Worm (Caenorhabditis elegans): ENCODE data around the gene cpsf-1.

cpsf-1 gene

DNA sequence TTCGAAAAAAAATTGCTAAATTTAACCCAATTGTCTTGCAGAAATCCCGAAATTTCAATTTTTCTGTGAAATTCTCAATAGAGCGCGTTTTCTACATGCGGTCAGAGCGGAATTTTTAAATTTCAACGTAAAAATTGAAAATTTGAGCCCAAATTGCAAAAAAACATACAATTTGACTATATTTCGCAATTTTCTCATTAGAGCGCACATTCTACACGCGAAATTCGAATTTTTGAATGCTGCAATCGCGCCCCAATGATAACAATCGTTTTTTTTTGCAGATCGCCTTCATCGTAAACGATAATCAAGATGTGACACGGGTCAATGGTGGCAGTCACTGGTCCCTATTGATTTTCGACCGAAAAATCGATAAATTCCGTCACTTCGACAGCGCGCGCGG lies 68.7 kb downstream of the cpsf-1 start:
- TF ChIP-seq blmp-1 (tag; optimal IDR thresholded peaks at IDR 0.05; ENCODE audit: insufficient read depth) (no peak), nhr-21 (tag; optimal IDR thresholded peaks at IDR 0.05) (no peak), dmd-4 (tag; optimal IDR thresholded peaks at IDR 0.05) (no peak), ztf-11 (tag; optimal IDR thresholded peaks at IDR 0.05) (no peak), ztf-1 (GFP tag; conservative IDR thresholded peaks at IDR 0.05) (no peak), mab-5 (tag; optimal IDR thresholded peaks at IDR 0.05) (no peak), ceh-82 (tag; optimal IDR thresholded peaks at IDR 0.05) (no peak), fos-1 (tag; optimal IDR thresholded peaks at IDR 0.05) (no peak), unc-62 (GFP tag; optimal IDR thresholded peaks at IDR 0.05) (no peak), ceh-16 (tag; optimal IDR thresholded peaks at IDR 0.05) (no peak), lin-39 (tag; optimal IDR thresholded peaks at IDR 0.05) (no peak), skn-1 (tag; optimal IDR thresholded peaks at IDR 0.05) (no peak), nhr-11 (tag; optimal IDR thresholded peaks at IDR 0.05) (no peak)

DNA sequence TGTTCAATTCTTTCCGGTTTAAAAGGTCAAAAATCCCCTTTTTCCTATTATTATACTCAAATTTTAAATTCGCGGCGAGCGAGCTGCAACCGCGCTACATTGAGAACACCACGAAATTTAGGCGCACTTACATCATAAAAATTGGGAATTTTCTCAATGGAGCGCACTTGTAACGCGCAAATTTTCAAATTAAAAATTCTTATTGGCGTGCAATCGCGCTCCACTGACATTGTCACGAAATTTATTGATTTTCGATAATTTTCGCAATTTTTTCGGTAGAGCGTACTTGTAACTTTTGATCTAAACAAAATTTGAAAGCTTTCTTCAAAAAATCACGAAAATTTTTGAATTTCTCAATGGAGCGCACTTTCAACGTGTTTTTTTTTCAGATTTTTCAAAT lies 69.5 kb downstream of the cpsf-1 start, which contains the start of gene ulp-3:
ulp-3 (plus strand) TSS at position 388 of the 400 bp plus-strand sequence.
- TF ChIP-seq C34F6.9 (tag; optimal IDR thresholded peaks at IDR 0.05) (no peak), sem-4 (tag; optimal IDR thresholded peaks at IDR 0.05) (no peak), lsy-2 (tag; optimal IDR thresholded peaks at IDR 0.05) (no peak), nhr-10 (tag; optimal IDR thresholded peaks at IDR 0.05) (no peak), ama-1 (optimal IDR thresholded peaks at IDR 0.05) (no peak), nhr-6 (tag; optimal IDR thresholded peaks at IDR 0.05) (no peak), ZK546.5 (tag; optimal IDR thresholded peaks at IDR 0.05) (no peak), ztf-1 (GFP tag; conservative IDR thresholded peaks at IDR 0.05) (no peak), snpc-4 (tag; optimal IDR thresholded peaks at IDR 0.05) (no peak), sma-3 (GFP tag; optimal IDR thresholded peaks at IDR 0.05) (no peak), F13H6.1 (tag; optimal IDR thresholded peaks at IDR 0.05) (no peak), ztf-11 (tag; optimal IDR thresholded peaks at IDR 0.05) (no peak)

DNA sequence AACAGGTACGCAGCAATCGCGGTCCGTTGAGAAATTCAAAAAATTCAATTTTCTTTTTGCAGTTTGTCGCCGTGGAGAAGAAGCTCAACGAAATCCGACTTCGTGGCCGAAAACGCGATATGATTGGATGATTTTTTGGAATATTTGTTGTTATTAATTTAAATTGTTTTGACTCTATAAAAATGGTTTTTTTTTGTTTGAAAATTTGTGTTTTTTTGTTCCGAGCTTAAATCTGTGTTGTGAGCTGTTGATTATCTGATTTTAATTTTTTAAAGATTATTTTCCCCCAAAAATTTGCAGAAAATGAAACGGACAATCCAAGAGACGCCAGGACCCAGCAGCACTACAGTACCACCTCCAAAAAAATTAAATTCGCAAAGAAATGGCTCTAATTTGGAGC lies 73.2 kb downstream of the cpsf-1 start, which contains the start of gene tdpo-1:
tdpo-1 (plus strand) TSS at position 301 of the 400 bp plus-strand sequence.
- TF ChIP-seq skn-1 (tag; optimal IDR thresholded peaks at IDR 0.05) (no peak), ZK546.5 (tag; optimal IDR thresholded peaks at IDR 0.05) (no peak), nhr-25 (tag; optimal IDR thresholded peaks at IDR 0.05) (no peak), elt-3 (tag; optimal IDR thresholded peaks at IDR 0.05) (no peak), F13H6.1 (tag; optimal IDR thresholded peaks at IDR 0.05) (no peak), Y55F3AM.14 (GFP tag; optimal IDR thresholded peaks at IDR 0.05) (no peak), crh-2 (tag; optimal IDR thresholded peaks at IDR 0.05) (no peak), alr-1 (tag; optimal IDR thresholded peaks at IDR 0.05) (no peak)
